Fruit fly (Drosophila melanogaster): ENCODE measurements around the gene Sulf1.
A peak's percentile ranks its signal among the peaks of the same experiment; 100 is the strongest.

Gene Sulf1

DNA sequence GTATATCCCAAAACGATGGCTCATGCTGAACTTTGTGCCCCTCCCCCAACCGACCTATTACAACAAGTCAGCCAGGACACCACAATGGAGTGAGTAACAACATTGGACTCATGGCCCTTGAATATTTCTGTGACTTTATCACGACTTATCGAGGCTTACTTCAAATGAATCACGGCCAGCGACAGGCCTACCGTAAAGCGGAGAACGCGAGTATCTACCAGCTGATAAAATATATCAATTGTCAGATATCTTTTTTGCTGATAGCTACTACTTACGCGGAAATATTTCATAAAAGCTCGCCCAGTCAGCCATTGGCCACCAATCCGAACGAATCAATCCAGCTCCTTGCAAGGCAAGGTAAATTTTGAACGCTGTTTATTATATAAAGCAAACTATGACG lies 11.8 kb downstream of the Sulf1 start, which contains the start of gene CG17930:
Gene CG17930 (plus strand): TSS at position 301 of the 400 bp plus-strand sequence.
- TF ChIP-seq CG8478 (optimal IDR thresholded peaks at IDR 0.05) (no peak), CTCF (optimal IDR thresholded peaks at IDR 0.05) (no peak)

- TF ChIP-seq CTCF (optimal IDR thresholded peaks at IDR 0.05) (no peak), CG8478 (optimal IDR thresholded peaks at IDR 0.05) (no peak)
These were observed 14.2 kb downstream of the Sulf1 start, which contains the start of gene CG17929 for dm6 chr3R:16325192-16325591. CG17929 (plus strand) TSS chr3R:16325492.

dm6 chr3R:16323093-16323492 lies 16.3 kb downstream of the Sulf1 start, which contains the start of gene CG6901:
CG6901 (plus strand) TSS chr3R:16323415.
- TF ChIP-seq CG8478 (optimal IDR thresholded peaks at IDR 0.05) = no peak
- TF ChIP-seq CTCF (optimal IDR thresholded peaks at IDR 0.05) = no peak

DNA sequence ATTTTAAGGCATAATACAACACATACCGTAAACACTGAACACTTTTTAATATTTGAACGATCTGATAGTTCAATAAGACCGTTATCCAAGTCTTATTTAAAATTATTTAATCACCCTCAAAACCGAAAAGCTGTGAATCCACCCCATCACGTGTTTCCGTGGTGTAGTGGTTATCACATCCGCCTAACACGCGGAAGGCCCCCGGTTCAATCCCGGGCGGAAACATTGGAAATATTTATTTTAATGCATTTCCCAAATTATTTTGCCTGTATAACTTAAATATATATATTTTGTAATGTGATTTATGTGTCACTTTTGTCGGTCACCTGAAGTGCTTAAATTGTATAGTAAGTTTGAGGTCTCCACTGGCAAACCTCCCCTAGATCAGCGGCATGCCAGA lies 17.8 kb downstream of the Sulf1 start, which contains the start of gene CG44044:
Gene CG44044 (plus strand): TSS at position 301 of the 400 bp plus-strand sequence.
- TF ChIP-seq CG8478 (optimal IDR thresholded peaks at IDR 0.05) = no peak
- no peak for TF ChIP-seq CTCF (optimal IDR thresholded peaks at IDR 0.05)

DNA sequence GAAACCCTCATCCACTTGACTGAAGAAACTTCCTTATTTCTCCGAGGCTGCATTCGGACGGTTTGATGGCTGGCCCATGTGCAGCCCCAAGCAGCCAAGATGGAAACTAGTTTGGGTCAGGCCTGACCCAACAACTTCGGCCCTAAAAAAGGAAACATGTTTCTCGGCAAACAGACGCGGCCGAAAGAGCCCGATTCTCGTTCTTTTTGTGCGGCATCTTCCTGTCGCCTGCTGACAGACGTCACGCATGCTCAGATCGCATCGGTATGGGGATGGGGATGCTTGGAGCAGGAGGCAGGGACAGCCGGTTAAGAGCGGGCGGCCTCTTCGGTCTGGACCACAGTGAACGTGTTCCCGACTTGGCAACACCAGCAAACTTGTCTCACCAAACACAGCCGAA lies 22.6 kb downstream of the Sulf1 start:
- TF ChIP-seq CG8478 (optimal IDR thresholded peaks at IDR 0.05) = no peak
- TF ChIP-seq CTCF (optimal IDR thresholded peaks at IDR 0.05) = no peak

dm6 chr3R:16310081-16310493 lies 29.3 kb downstream of the Sulf1 start:
- TF ChIP-seq CTCF (optimal IDR thresholded peaks at IDR 0.05) (no peak), CG8478 (optimal IDR thresholded peaks at IDR 0.05) (no peak)

dm6 chr3R:16309302-16310080 lies 29.9 kb downstream of the Sulf1 start:
- TF ChIP-seq CG8478 (optimal IDR thresholded peaks at IDR 0.05) = no peak
- TF ChIP-seq CTCF (optimal IDR thresholded peaks at IDR 0.05) = no peak

- TF ChIP-seq CG8478 (optimal IDR thresholded peaks at IDR 0.05) = no peak
- no peak for TF ChIP-seq CTCF (optimal IDR thresholded peaks at IDR 0.05)
These were observed 31.3 kb downstream of the Sulf1 start for dm6 chr3R:16308057-16308456.

DNA sequence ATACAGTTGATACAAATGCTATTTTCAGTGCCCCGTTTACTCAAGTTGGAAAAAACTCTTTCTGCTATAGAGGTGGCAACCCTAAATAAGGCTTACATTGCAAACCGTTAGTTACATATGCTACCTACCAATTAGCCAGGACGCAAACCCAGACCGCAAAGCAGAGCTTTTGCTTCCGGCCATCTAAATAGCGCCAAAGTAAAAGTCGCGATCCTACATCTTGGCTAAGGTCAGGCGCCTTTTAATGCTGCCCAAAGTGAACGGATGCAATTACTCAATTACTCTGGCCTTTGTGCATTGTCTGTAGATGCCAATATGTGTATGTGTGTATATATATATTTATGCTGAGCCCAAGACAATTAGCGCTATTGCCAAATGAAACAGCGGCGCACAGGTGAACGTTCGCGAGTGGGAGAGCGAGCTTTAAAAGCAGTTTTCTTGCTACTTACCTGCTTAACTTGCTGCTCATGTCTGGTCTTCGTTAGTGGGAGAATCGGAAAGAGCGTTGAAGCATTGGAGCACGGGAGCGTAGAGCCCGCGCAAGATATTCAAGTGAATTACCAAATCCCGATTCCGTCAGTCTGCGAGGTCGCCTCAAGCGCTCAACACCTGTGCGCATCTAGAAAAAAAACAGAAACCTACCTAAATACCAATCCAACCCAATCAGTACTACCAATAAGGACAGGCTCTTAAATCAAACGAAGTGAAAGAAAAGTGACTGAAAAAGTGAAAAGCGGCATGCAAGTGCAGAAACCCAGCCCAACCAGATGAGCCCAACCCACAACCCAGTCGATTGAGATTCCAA lies 34.0 kb downstream of the Sulf1 start, which contains the start of gene Zip89B:
Gene Zip89B (plus strand): TSS at position 574 of the 805 bp plus-strand sequence.
- TF ChIP-seq CTCF (optimal IDR thresholded peaks at IDR 0.05) = peak; percentile 46 to 61
- no peak for TF ChIP-seq CG8478 (optimal IDR thresholded peaks at IDR 0.05)

DNA sequence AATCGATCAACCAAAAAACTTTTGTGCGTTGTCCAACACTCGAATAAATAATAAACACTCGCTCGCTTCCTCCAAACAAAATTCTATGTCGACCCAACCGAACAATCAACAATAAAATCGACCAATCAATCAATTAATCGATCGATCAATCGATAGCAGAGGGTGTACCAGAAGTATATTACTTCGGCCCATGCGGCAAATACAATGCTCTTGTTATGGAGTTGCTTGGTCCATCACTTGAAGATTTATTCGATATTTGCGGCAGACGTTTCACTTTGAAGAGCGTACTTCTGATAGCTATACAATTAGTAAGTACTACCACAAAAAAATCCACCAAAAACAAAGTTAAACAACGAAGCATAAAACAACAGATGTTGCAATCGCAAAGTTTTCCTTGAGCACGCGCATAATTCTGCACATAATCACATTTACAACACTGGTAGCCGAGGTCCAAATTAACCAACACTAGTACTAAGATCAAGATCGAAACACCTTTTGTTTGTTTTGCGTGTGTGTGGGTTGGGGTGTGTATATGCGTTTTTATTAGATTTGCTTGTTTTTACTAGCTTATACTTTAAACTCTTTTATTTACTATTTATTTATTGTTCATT lies 43.8 kb downstream of the Sulf1 start:
- TF ChIP-seq CG8478 (optimal IDR thresholded peaks at IDR 0.05) (no peak), CTCF (optimal IDR thresholded peaks at IDR 0.05) (no peak)

DNA sequence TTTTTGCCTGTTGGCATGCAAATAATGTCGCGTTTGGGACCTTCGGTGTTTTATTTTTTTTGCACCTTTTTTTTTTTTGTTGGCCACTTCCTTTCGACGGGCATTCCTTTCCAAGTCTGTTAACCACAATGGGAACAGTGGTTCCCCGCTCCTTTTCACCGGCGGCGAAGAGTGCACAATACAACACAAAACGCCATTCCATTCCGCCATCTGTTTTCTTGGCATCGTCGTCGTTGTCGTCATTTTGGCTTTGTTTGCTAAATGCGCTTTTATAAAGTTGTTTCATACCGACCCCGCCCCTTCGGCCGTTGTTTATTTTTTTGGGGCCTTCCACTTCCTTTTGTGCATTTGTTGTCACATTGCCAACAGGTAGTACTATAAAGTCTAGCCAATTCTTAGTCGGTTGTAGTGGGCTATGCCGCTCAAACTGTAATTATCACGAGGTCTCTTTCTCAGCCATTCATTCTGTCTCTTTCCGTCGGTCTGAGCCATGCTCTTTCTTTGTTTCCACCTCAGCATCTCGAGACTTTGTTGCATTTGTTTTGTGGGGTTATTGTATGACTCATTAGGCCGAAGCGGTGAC lies 49.0 kb downstream of the Sulf1 start:
- TF ChIP-seq CG8478 (optimal IDR thresholded peaks at IDR 0.05) = no peak
- TF ChIP-seq CTCF (optimal IDR thresholded peaks at IDR 0.05) = no peak

DNA sequence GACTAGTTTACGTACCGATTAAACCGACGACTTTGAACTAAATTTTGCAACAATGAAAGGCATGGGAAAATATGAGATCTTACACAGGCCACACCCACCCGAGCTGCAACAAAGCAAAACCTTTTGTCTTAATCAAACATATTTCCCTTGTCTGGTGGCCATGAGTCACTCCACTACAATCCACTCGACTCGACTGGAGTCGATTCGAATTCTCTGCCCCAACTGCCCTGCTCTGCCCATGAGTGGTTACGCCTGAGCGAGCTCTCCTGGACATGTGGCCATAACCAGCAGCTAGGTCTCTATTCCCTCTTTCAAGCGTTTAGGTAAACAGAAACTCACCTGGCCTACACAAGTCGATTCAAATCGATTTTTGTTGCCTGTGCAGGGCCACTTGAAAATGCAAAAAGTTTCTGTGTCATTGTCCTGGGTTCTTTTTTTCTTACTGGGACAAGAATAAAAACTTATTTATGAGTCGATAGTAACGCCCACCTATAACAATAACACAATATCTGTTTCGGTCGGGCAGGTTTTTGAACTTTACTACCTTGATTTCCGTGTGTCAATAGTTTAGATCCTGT lies 50.6 kb downstream of the Sulf1 start:
- TF ChIP-seq CG8478 (optimal IDR thresholded peaks at IDR 0.05) = no peak
- TF ChIP-seq CTCF (optimal IDR thresholded peaks at IDR 0.05) = no peak

DNA sequence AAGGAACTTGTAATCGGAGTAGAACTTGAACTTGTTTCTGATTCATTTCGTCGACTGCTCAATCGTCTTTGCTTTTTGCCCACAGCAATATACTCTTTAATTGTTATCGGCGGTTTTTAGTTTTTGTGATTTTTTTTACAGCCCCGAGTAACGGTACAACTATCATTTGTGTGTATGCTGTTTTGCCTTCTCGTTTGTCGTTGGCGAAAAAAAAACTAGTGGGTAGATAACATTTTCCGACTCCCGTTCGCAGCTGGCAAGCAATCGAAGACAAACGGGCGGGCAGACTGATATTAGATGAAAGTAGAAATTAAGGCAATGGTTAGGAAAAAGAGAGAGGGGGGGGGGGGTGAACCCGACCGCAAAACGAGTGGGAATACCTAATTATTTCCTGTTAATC lies 51.5 kb downstream of the Sulf1 start:
- TF ChIP-seq CG8478 (optimal IDR thresholded peaks at IDR 0.05) = no peak
- TF ChIP-seq CTCF (optimal IDR thresholded peaks at IDR 0.05) = no peak

- no peak for TF ChIP-seq CTCF (optimal IDR thresholded peaks at IDR 0.05)
- no peak for TF ChIP-seq CG8478 (optimal IDR thresholded peaks at IDR 0.05)
These were observed 52.2 kb downstream of the Sulf1 start for dm6 chr3R:16287171-16287570.
